Fruit fly (Drosophila melanogaster) whole organism, embryonic: Measurements from ENCODE around the gene CG15199.

ENCODE experiments used
- BEAF-32 ChIP-seq: fragments of 200-800 bp; sonication (Bioruptor generic); optimal IDR thresholded peaks from 3 replicates; lab custom pipeline; 2017; ENCODE audit warnings: missing biosample characterization, missing genetic modification characterization, mild to moderate bottlenecking, moderate library complexity, missing genetic modification reagents
- CG10209 ChIP-seq: fragments of 200-800 bp; sonication (Bioruptor generic); optimal IDR thresholded peaks from 3 replicates; lab custom pipeline; 2017; ENCODE audit warnings: missing biosample characterization, mild to moderate bottlenecking, missing genetic modification characterization, missing genetic modification reagents
- CG10267 ChIP-seq: fragments of 200-800 bp; sonication (Bioruptor generic); optimal IDR thresholded peaks from 2 replicates; lab custom pipeline; 2018; ENCODE audit warnings: missing biosample characterization, mild to moderate bottlenecking, missing genetic modification characterization, moderate library complexity
- CG12155 ChIP-seq: fragments of 200-800 bp; sonication (Bioruptor generic); optimal IDR thresholded peaks from 3 replicates; lab custom pipeline; 2016; ENCODE audit warnings: missing biosample characterization, missing genetic modification characterization
- CG13123 ChIP-seq: fragments of 200-800 bp; sonication (Bioruptor generic); optimal IDR thresholded peaks from 2 replicates; lab custom pipeline; 2016; ENCODE audit warnings: missing biosample characterization, missing genetic modification characterization
- CG13424 ChIP-seq: fragments of 200-800 bp; sonication (Bioruptor generic); optimal IDR thresholded peaks from 2 replicates; lab custom pipeline; 2019; ENCODE audit warnings: missing biosample characterization, mild to moderate bottlenecking, missing genetic modification characterization, moderate library complexity
- CG13624 ChIP-seq: fragments of 200-800 bp; sonication (Bioruptor generic); optimal IDR thresholded peaks from 2 replicates; lab custom pipeline; 2016; ENCODE audit warnings: missing biosample characterization, missing genetic modification characterization
- CG14441 ChIP-seq: fragments of 200-800 bp; sonication (Bioruptor generic); IDR thresholded peaks from 2 replicates; pipeline ENCODE4 v1.3.6; 2022; ENCODE audit warnings: missing biosample characterization, missing genetic modification characterization
- CG15696 ChIP-seq: fragments of 200-800 bp; sonication (Bioruptor generic); optimal IDR thresholded peaks from 2 replicates; lab custom pipeline; 2019; ENCODE audit warnings: missing biosample characterization, mild to moderate bottlenecking, missing genetic modification characterization, moderate library complexity
- CG17328 ChIP-seq: fragments of 200-800 bp; sonication (Bioruptor generic); IDR thresholded peaks from 2 replicates; pipeline ENCODE4 v1.3.6; 2022; ENCODE audit warnings: missing biosample characterization, missing genetic modification characterization
- CG17829 ChIP-seq: fragments of 200-800 bp; optimal IDR thresholded peaks from 2 replicates; lab custom pipeline; 2019; ENCODE audit warnings: missing biosample characterization, mild to moderate bottlenecking, missing genetic modification characterization, moderate library complexity
- CG18599 ChIP-seq: fragments of 200-800 bp; sonication (Bioruptor generic); optimal IDR thresholded peaks from 3 replicates; lab custom pipeline; 2017; ENCODE audit warnings: missing biosample characterization, missing genetic modification characterization, mild to moderate bottlenecking, moderate library complexity, missing genetic modification reagents
- CG2202 ChIP-seq: fragments of 200-800 bp; sonication (Bioruptor generic); optimal IDR thresholded peaks from 2 replicates; lab custom pipeline; 2018; ENCODE audit warnings: missing biosample characterization, mild to moderate bottlenecking, missing genetic modification characterization
- CG30431 ChIP-seq: fragments of 200-800 bp; sonication (Bioruptor generic); optimal IDR thresholded peaks from 2 replicates; lab custom pipeline; 2017; ENCODE audit warnings: missing biosample characterization, missing genetic modification characterization
- CG31365 ChIP-seq: fragments of 200-800 bp; sonication (Bioruptor generic); optimal IDR thresholded peaks from 2 replicates; lab custom pipeline; 2018; ENCODE audit warnings: missing biosample characterization, mild to moderate bottlenecking, missing genetic modification characterization
- CG33557 ChIP-seq: fragments of 200-800 bp; sonication (Bioruptor generic); optimal IDR thresholded peaks from 2 replicates; lab custom pipeline; 2019; ENCODE audit warnings: missing biosample characterization, mild to moderate bottlenecking, missing genetic modification characterization, moderate library complexity
- CG3407 ChIP-seq: fragments of 200-800 bp; sonication (Bioruptor generic); optimal IDR thresholded peaks from 2 replicates; lab custom pipeline; 2018; ENCODE audit warnings: missing biosample characterization, mild to moderate bottlenecking, missing genetic modification characterization
- CG34422 ChIP-seq: fragments of 200-800 bp; sonication (Bioruptor generic); IDR thresholded peaks from 3 replicates; pipeline ENCODE4 v1.3.6; 2022; ENCODE audit warnings: missing biosample characterization, missing genetic modification characterization
- CG4424 ChIP-seq: fragments of 200-800 bp; sonication (Bioruptor generic); optimal IDR thresholded peaks from 3 replicates; lab custom pipeline; 2016; ENCODE audit warnings: missing biosample characterization, missing genetic modification characterization
- CG8281 ChIP-seq: fragments of 200-800 bp; sonication (Bioruptor generic); optimal IDR thresholded peaks from 2 replicates; lab custom pipeline; 2018; ENCODE audit warnings: missing biosample characterization, mild to moderate bottlenecking, missing genetic modification characterization, moderate library complexity
- CG9727 ChIP-seq: fragments of 200-800 bp; sonication (Bioruptor generic); optimal IDR thresholded peaks from 3 replicates; lab custom pipeline; 2017; ENCODE audit warnings: missing biosample characterization, mild to moderate bottlenecking, missing genetic modification characterization
- CkIIα-i1 ChIP-seq: fragments of 200-800 bp; sonication (Bioruptor generic); IDR thresholded peaks from 2 replicates; pipeline ENCODE4 v1.3.6; 2022; ENCODE audit warnings: missing biosample characterization, missing genetic modification characterization
- CoRest ChIP-seq: fragments of 200-800 bp; sonication (Bioruptor generic); optimal IDR thresholded peaks from 3 replicates; lab custom pipeline; 2018; ENCODE audit warnings: missing biosample characterization, mild to moderate bottlenecking, missing genetic modification characterization, moderate library complexity
- Drgx ChIP-seq: fragments of 200-800 bp; sonication (Bioruptor generic); IDR thresholded peaks from 2 replicates; pipeline ENCODE4 v1.3.6; 2022; ENCODE audit warnings: missing biosample characterization, missing genetic modification characterization
- Ets65A ChIP-seq: fragments of 200-800 bp; sonication (Bioruptor generic); peaks from one replicate; lab custom pipeline; 2016; ENCODE audit warnings: missing biosample characterization, missing genetic modification characterization
- HLH54F ChIP-seq: fragments of 200-800 bp; sonication (Bioruptor generic); optimal IDR thresholded peaks from 3 replicates; lab custom pipeline; 2016; ENCODE audit warnings: missing biosample characterization, missing genetic modification characterization
- Kr ChIP-seq: fragments of 200-800 bp; sonication (Bioruptor generic); optimal IDR thresholded peaks from 2 replicates; lab custom pipeline; 2017; ENCODE audit warnings: missing biosample characterization, mild to moderate bottlenecking, missing genetic modification characterization
- MBD-R2 ChIP-seq: fragments of 200-800 bp; sonication (Bioruptor generic); IDR thresholded peaks from 2 replicates; pipeline ENCODE4 v1.3.6; 2022; ENCODE audit warnings: missing biosample characterization, missing genetic modification characterization
- Trl ChIP-seq, 3 experiments: fragments of >200 bp in 2 of 3; fragments of 200-800 bp in 1 of 3; sonication (Bioruptor generic) in 1 of 3; optimal IDR thresholded peaks; 2 replicates in 1 of 3; 3 replicates in 2 of 3; lab custom pipeline; 2016 to 2017; ENCODE audit warnings: missing biosample characterization in 1 of 3, missing genetic modification characterization in 1 of 3
- Xbp1 ChIP-seq: fragments of 200-800 bp; sonication (Bioruptor generic); optimal IDR thresholded peaks from 3 replicates; lab custom pipeline; 2016; ENCODE audit warnings: missing biosample characterization, mild to moderate bottlenecking, missing genetic modification characterization
- bsh ChIP-seq, 2 experiments: fragments of 200-800 bp; sonication (Bioruptor generic); optimal IDR thresholded peaks; 2 replicates each; lab custom pipeline; 2017 to 2018; ENCODE audit warnings: mild to moderate bottlenecking in 2 of 2, missing biosample characterization in 2 of 2, missing genetic modification characterization in 2 of 2, moderate library complexity in 1 of 2
- cad ChIP-seq: fragments of >200 bp; optimal IDR thresholded peaks from 2 replicates; lab custom pipeline; 2017; ENCODE audit warnings: missing biosample characterization, missing genetic modification characterization
- dm ChIP-seq: fragments of 200-800 bp; sonication (Bioruptor generic); optimal IDR thresholded peaks from 3 replicates; lab custom pipeline; 2016; ENCODE audit warnings: missing biosample characterization, missing genetic modification characterization
- esg ChIP-seq: fragments of 200-800 bp; sonication (Bioruptor generic); conservative IDR thresholded peaks from 2 replicates; pipeline ENCODE4 v1.3.6; 2022; ENCODE audit warnings: missing biosample characterization, missing genetic modification characterization
- eve ChIP-seq, 2 experiments: fragments of >200 bp; optimal IDR thresholded peaks; 2 replicates each; lab custom pipeline; 2017; ENCODE audit warnings: missing biosample characterization in 2 of 2, missing genetic modification characterization in 2 of 2
- ftz-f1 ChIP-seq: fragments of 200-800 bp; sonication (Bioruptor generic); optimal IDR thresholded peaks from 2 replicates; lab custom pipeline; 2016; ENCODE audit warnings: missing biosample characterization, missing genetic modification characterization
- grau ChIP-seq: fragments of 200-800 bp; optimal IDR thresholded peaks from 3 replicates; lab custom pipeline; 2019; ENCODE audit warnings: missing biosample characterization, mild to moderate bottlenecking, missing genetic modification characterization, moderate library complexity
- hkb ChIP-seq, 2 experiments: fragments of 200-800 bp in 1 of 2; fragments of >200 bp in 1 of 2; sonication (Bioruptor generic) in 1 of 2; IDR thresholded peaks in 1 of 2; optimal IDR thresholded peaks in 1 of 2; 2 replicates each; pipeline versions ENCODE4 v1.3.6 to Lab custom; 2017 to 2022; ENCODE audit warnings: missing biosample characterization in 1 of 2, missing genetic modification characterization in 1 of 2
- insv ChIP-seq, 2 experiments: fragments of 200-800 bp; sonication (Bioruptor generic); optimal IDR thresholded peaks; 3 replicates each; lab custom pipeline; 2016 to 2018; ENCODE audit warnings: missing biosample characterization in 2 of 2, missing genetic modification characterization in 2 of 2
- maf-S ChIP-seq: fragments of 200-800 bp; sonication (Bioruptor generic); optimal IDR thresholded peaks from 2 replicates; lab custom pipeline; 2016; ENCODE audit warnings: missing biosample characterization, missing genetic modification characterization
- pb ChIP-seq: fragments of 200-800 bp; sonication (Bioruptor generic); optimal IDR thresholded peaks from 3 replicates; lab custom pipeline; 2016; ENCODE audit warnings: missing biosample characterization, missing genetic modification characterization
- pros ChIP-seq: fragments of 200-800 bp; sonication (Bioruptor generic); optimal IDR thresholded peaks from 3 replicates; lab custom pipeline; 2019; ENCODE audit warnings: missing biosample characterization, mild to moderate bottlenecking, missing genetic modification characterization, moderate library complexity
- psq ChIP-seq: fragments of 200-800 bp; sonication (Bioruptor generic); optimal IDR thresholded peaks from 2 replicates; lab custom pipeline; 2017; ENCODE audit warnings: missing biosample characterization, missing genetic modification characterization
- ranshi ChIP-seq: fragments of 200-800 bp; sonication (Bioruptor generic); IDR thresholded peaks from 2 replicates; pipeline ENCODE4 v1.3.6; 2022; ENCODE audit warnings: missing biosample characterization, missing genetic modification characterization
- run ChIP-seq: fragments of 200-800 bp; sonication (Bioruptor generic); optimal IDR thresholded peaks from 3 replicates; lab custom pipeline; 2018; ENCODE audit warnings: missing biosample characterization, mild to moderate bottlenecking, missing genetic modification characterization
- sr ChIP-seq: fragments of 200-800 bp; sonication (Bioruptor generic); IDR thresholded peaks from 3 replicates; pipeline ENCODE4 v1.3.6; 2022; ENCODE audit warnings: missing biosample characterization, missing genetic modification characterization
- tgo ChIP-seq: fragments of 200-800 bp; sonication (Bioruptor generic); IDR thresholded peaks from 3 replicates; pipeline ENCODE4 v1.3.6; 2022; ENCODE audit warnings: missing biosample characterization, missing genetic modification characterization

The CG15199 gene

DNA sequence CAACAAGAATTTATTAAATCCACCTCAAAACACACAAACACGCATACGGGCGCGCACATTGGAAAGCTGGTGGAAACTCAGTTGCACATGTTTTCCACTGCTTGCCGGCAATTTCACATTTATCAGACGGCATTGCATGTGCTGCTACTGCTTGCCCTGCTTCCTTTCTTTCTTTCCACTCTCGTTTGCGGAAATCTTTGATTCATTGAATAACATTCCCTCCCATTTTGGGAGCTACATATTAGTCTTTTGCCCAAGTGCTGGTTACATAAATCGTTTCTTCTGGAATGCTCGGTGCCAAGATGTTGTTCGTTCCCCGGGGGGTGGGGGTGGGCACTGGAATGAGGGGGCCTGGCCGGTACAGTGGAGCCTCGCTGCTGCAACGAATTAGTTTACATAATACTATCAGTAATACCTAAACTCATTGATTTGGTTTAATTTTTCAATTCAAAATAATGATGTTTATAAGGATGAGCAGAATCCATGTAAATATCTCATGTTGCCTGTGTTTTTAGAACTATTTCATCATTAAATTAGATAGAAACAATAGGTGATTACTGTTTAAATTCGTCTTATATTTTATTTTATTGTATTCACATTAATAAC is 32.7 kb downstream of the CG15199 start (continued):
- TF ChIP-seq Kr (GFP tag; lab: Kevin White, UChicago): no peak
- 0 out of 2 replicates have a peak, but pooled peaks have one; percentile 12 for TF ChIP-seq CG17328 (GFP tag; lab: Robert Waterston, UW)
- TF ChIP-seq hkb (optimal IDR thresholded peaks at IDR 0.05; lab: Kevin White, UChicago): no peak
- TF ChIP-seq hkb (GFP tag; IDR thresholded peaks at IDR 0.05; lab: Robert Waterston, UW): peak; percentile 43; the same call in 1 of the 2 replicates
- TF ChIP-seq Drgx (GFP tag; lab: Robert Waterston, UW): peak; percentile 16; the same call in 1 of the 2 replicates
- peak; percentile 80 for TF ChIP-seq dm (GFP tag; lab: Kevin White, UChicago)
- TF ChIP-seq bsh (GFP tag; optimal IDR thresholded peaks at IDR 0.05; lab: Kevin White, UChicago): peak in 1 of 2 experiments; percentile 31
- peak; percentile 22 for TF ChIP-seq CG18599 (GFP tag; lab: Kevin White, UChicago)
- TF ChIP-seq tgo (GFP tag; lab: Robert Waterston, UW): peak; percentile 23; the same call in 1 of the 3 replicates
- no peak for TF ChIP-seq maf-S
- 0 out of 2 replicates have a peak, but pooled peaks have one; percentile 17 for TF ChIP-seq esg (GFP tag; lab: Robert Waterston, UW)
- TF ChIP-seq Xbp1 (GFP tag; lab: Kevin White, UChicago): peak; percentile 29
- TF ChIP-seq CoRest: peak; percentile 9
- TF ChIP-seq CG4424 (GFP tag; lab: Kevin White, UChicago): peak; percentile 26
- TF ChIP-seq CG14441 (GFP tag; lab: Robert Waterston, UW): peak; percentile 14; the same call in 1 of the 2 replicates
- peak in 1 of 2 experiments; percentile 89 for TF ChIP-seq insv (GFP tag; optimal IDR thresholded peaks at IDR 0.05; lab: Kevin White, UChicago)
- no peak for TF ChIP-seq Ets65A (GFP tag; lab: Kevin White, UChicago)
- no peak for TF ChIP-seq CkIIα-i1
- TF ChIP-seq CG13424: peak; percentile 25
- no peak for TF ChIP-seq cad (GFP tag; lab: Kevin White, UChicago)
- TF ChIP-seq grau: peak; percentile 92
- no peak for TF ChIP-seq HLH54F (GFP tag; lab: Kevin White, UChicago)
- peak; percentile 59 for TF ChIP-seq pros (GFP tag; lab: Kevin White, UChicago)
- 0 out of 2 replicates have a peak, but pooled peaks have one; percentile 13 for TF ChIP-seq ranshi (GFP tag; lab: Robert Waterston, UW)
- no peak for TF ChIP-seq CG8281 (tag; lab: Kevin White, UChicago)
- TF ChIP-seq CG31365 (tag; lab: Kevin White, UChicago): peak; percentile 98
- TF ChIP-seq, all 482 proteins: peak for 58

DNA sequence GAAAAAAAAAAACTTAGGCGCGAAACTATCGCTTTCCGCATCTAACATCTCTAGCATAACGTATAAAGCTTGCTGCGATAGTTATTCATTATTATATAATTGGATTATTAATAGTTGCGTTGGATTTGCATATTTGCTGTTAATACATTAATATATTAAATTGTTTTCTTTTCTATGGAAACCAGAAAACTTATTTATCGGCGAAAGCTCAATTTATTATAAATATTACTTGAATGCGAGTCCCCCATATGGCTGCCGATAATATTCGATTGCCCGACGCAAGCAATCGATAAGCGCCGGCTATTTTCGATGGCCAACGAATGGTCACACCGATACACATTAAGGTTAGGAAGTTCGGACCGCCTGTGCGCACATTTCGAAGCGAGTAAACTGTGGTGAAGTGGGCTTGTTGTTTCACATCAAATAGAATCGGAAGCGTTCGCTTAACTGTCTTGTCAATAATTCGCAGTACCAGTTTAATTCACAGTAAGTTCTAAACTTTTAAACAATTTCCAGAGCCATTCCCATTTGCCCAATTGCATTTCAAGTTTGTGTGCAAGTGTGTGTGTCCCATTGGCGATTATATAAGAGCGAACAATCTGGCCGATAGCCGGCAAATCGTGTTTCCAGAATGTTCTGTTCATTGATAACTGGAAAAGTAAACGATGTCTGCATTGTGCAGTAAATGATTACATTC is 33.3 kb downstream of the CG15199 start, which contains the start of gene Hsp60A:
Hsp60A (plus strand) TSS at position 335 of the 697 bp plus-strand sequence.
- TF ChIP-seq CG3407 (GFP tag; lab: Kevin White, UChicago): no peak
- TF ChIP-seq CG30431 (GFP tag; lab: Kevin White, UChicago): no peak
- peak; percentile 86 for TF ChIP-seq BEAF-32
- TF ChIP-seq CG12155 (GFP tag; lab: Kevin White, UChicago): peak; percentile 28
- TF ChIP-seq Trl (optimal IDR thresholded peaks at IDR 0.05; lab: Kevin White, UChicago): no peak
- no peak for TF ChIP-seq Trl (GFP tag; optimal IDR thresholded peaks at IDR 0.05; lab: Kevin White, UChicago)
- no peak for TF ChIP-seq pb (GFP tag; lab: Kevin White, UChicago)
- TF ChIP-seq CG9727: peak; percentile 51
- TF ChIP-seq eve (GFP tag; optimal IDR thresholded peaks at IDR 0.05; lab: Kevin White, UChicago): no peak
- peak; percentile 39 for TF ChIP-seq CG10209 (GFP tag; lab: Kevin White, UChicago)
- no peak for TF ChIP-seq hkb (optimal IDR thresholded peaks at IDR 0.05; lab: Kevin White, UChicago)
- no peak for TF ChIP-seq hkb (GFP tag; IDR thresholded peaks at IDR 0.05; lab: Robert Waterston, UW)
- TF ChIP-seq psq (GFP tag; lab: Kevin White, UChicago): no peak
- TF ChIP-seq MBD-R2: peak; percentile 41
- TF ChIP-seq CG10267 (tag; lab: Kevin White, UChicago): peak; percentile 58
- no peak for TF ChIP-seq ftz-f1 (GFP tag; lab: Kevin White, UChicago)
- peak; percentile 35 for TF ChIP-seq CG33557 (GFP tag; lab: Kevin White, UChicago)
- TF ChIP-seq CG34422 (GFP tag; lab: Robert Waterston, UW): 0 out of 3 replicates have a peak, but pooled peaks have one; percentile 14
- no peak for TF ChIP-seq run (tag; lab: Kevin White, UChicago)
- peak; percentile 58 for TF ChIP-seq CG17829
- TF ChIP-seq CG13123: peak; percentile 26
- peak; percentile 31 for TF ChIP-seq CG15696 (tag; lab: Kevin White, UChicago)
- TF ChIP-seq sr (GFP tag; lab: Robert Waterston, UW): no peak
- no peak for TF ChIP-seq CG13624 (GFP tag; lab: Kevin White, UChicago)
- no peak for TF ChIP-seq CG2202 (tag; lab: Kevin White, UChicago)
